Fruit fly (Drosophila melanogaster): ENCODE results near the gene Ldaf1.
A peak's percentile ranks its signal among the peaks of the same experiment; 100 is the strongest.

dm6 chrX:1873515-1874126 lies 28.1 kb downstream of the Ldaf1 start, which contains the start of the genes Pgam5 and Vps26:
- TF ChIP-seq CG11617 (GFP tag; optimal IDR thresholded peaks at IDR 0.05) (no peak), Crg-1 (GFP tag; optimal IDR thresholded peaks at IDR 0.05) (no peak), cic (GFP tag; optimal IDR thresholded peaks at IDR 0.05) (no peak), CG14711 (tag; optimal IDR thresholded peaks at IDR 0.05) (peak; percentile 5), CG7045 (GFP tag; optimal IDR thresholded peaks at IDR 0.05) (no peak), CG12768 (GFP tag; optimal IDR thresholded peaks at IDR 0.05) (no peak), kay (GFP tag; ENCODE audit: borderline replicate concordance) (no peak), CG7101 (tag; optimal IDR thresholded peaks at IDR 0.05) (no peak), bab1 (GFP tag; optimal IDR thresholded peaks at IDR 0.05) (no peak), ovo (GFP tag; optimal IDR thresholded peaks at IDR 0.05) (no peak), CG5204 (GFP tag; optimal IDR thresholded peaks at IDR 0.05) (no peak)

All from whole organism, adult.